Worm (Caenorhabditis elegans): ENCODE measurements around the gene lon-2.

Gene lon-2

DNA sequence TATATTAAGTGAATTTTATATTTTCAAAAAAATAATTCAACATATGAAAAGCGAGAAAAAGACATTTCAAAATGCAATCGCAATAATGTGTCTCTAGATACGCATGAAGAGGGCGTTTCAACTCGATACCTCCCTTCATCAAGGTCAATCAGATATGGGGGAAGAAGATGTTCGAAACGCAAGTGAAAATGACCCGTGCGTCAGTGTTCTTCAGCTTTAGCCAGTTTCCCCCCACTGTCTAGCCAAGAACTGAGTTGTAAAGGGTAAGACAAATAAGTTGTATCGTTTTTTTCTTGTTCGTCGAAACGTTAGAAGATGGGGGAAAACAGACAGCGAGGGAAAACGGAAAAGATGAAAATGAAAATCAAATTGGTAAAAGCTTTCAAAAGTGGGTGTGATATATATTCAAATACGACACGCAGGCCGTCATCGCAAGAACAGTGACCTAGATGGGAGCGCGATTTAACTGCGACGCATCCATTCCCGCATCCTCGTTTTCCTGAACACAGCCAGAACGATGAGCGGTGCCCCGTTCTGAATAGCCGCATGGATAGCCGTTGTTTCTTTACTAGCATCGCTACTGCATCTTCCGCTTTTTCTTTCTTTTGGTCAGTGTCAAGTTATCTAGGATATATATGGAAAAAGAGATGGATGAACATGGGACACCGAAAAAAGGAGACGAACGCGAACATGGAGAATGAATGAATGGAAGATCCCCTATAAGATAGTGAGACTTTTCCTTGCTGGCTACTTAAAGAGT lies 54.1 kb downstream of the lon-2 start:
- TF ChIP-seq aly-2 (tag; optimal IDR thresholded peaks at IDR 0.05) (no peak), lin-14 (GFP tag; optimal IDR thresholded peaks at IDR 0.05) (peak; percentile 21), blmp-1 (tag; optimal IDR thresholded peaks at IDR 0.05) (peak; percentile 66), ztf-11 (tag; optimal IDR thresholded peaks at IDR 0.05) (no peak), nhr-11 (tag; optimal IDR thresholded peaks at IDR 0.05) (no peak), nhr-85 (tag) (no peak)

ce11 chrX:4691148-4691773 lies 57.6 kb downstream of the lon-2 start, which contains the start of gene K02G10.5:
TSS of gene K02G10.5 (minus strand) at chrX:4691198.
- no peak for TF ChIP-seq F16B12.6 (tag; optimal IDR thresholded peaks at IDR 0.05)
- no peak for TF ChIP-seq aha-1 (tag; optimal IDR thresholded peaks at IDR 0.05)
- no peak for TF ChIP-seq snu-23 (GFP tag; optimal IDR thresholded peaks at IDR 0.05)
- TF ChIP-seq sox-4 (tag; optimal IDR thresholded peaks at IDR 0.05): no peak
- TF ChIP-seq unc-98 (GFP tag; IDR thresholded peaks at IDR 0.05): no peak
- no peak for TF ChIP-seq fkh-4 (tag; optimal IDR thresholded peaks at IDR 0.05; ENCODE audit: borderline replicate concordance)
- TF ChIP-seq rnt-1 (tag; optimal IDR thresholded peaks at IDR 0.05): no peak
- no peak for TF ChIP-seq sptf-1 (tag; optimal IDR thresholded peaks at IDR 0.05)

Measured in whole organism, L1 larva.